Worm (Caenorhabditis elegans) whole organism, L1 larva: Measurements from ENCODE around the gene C44C10.10.

Experiments
- aly-2 ChIP-seq: fragments of 150-350 bp; optimal IDR thresholded peaks from 2 replicates; lab custom pipeline; 2014; ENCODE audit warnings: missing biosample characterization, missing genetic modification characterization
- ama-1 ChIP-seq: fragments of 150-350 bp; optimal IDR thresholded peaks from 2 replicates; lab custom pipeline; 2014
- elt-3 ChIP-seq, 6 experiments: fragments of 150-350 bp in 1 of 6; sonication (generic microtip); optimal IDR thresholded peaks; 2 replicates each; lab custom pipeline; 2017 to 2018; ENCODE audit warnings: missing biosample characterization in 6 of 6, missing genetic modification characterization in 6 of 6, inconsistent platforms in 1 of 6
- tlp-1 ChIP-seq: fragments of 150-350 bp; optimal IDR thresholded peaks from 2 replicates; lab custom pipeline; 2014; ENCODE audit warnings: missing biosample characterization, missing genetic modification characterization

- no peak for TF ChIP-seq elt-3 (tag; optimal IDR thresholded peaks at IDR 0.05; lab: Kevin White, UChicago)
- no peak for TF ChIP-seq aly-2 (tag; lab: Kevin White, UChicago)
- TF ChIP-seq ama-1 = no peak
- TF ChIP-seq tlp-1 (tag; lab: Kevin White, UChicago) = no peak
Measured at ce11 chrX:11734110-11734509, 44.0 kb downstream of the C44C10.10 start.
